Worm (Caenorhabditis elegans) whole organism, early embryonic: ENCODE results near the gene C03B1.4.

ENCODE experiments used
- B0310.2 ChIP-seq: sonication (generic microtip); optimal IDR thresholded peaks from 2 replicates; lab custom pipeline; 2016; ENCODE audit warnings: mild to moderate bottlenecking, missing genetic modification characterization, missing compliant biosample characterization
- ama-1 ChIP-seq: fragments of 150-350 bp; optimal IDR thresholded peaks from 2 replicates; lab custom pipeline; 2014
- ceh-36 ChIP-seq: sonication (generic microtip); optimal IDR thresholded peaks from 2 replicates; lab custom pipeline; 2016; ENCODE audit warnings: missing genetic modification characterization, inconsistent platforms, missing compliant biosample characterization
- flt-1 ChIP-seq: fragments of 200-800 bp; sonication (Bioruptor generic); IDR thresholded peaks from 2 replicates; pipeline ENCODE4 v1.3.6; 2022; ENCODE audit warnings: missing genetic modification characterization, missing compliant biosample characterization
- hmbx-1 ChIP-seq: sonication (generic microtip); optimal IDR thresholded peaks from 2 replicates; lab custom pipeline; 2016; ENCODE audit warnings: mild to moderate bottlenecking, missing genetic modification characterization, missing compliant biosample characterization
- hnd-1 ChIP-seq: sonication (generic microtip); optimal IDR thresholded peaks from 2 replicates; lab custom pipeline; 2016; ENCODE audit warnings: missing genetic modification characterization, missing compliant biosample characterization
- scrt-1 ChIP-seq: fragments of 200-800 bp; sonication (Bioruptor generic); IDR thresholded peaks from 2 replicates; pipeline ENCODE4 v1.3.6; 2022; ENCODE audit warnings: missing genetic modification characterization, missing compliant biosample characterization

- no peak for TF ChIP-seq hmbx-1 (tag; lab: Kevin White, UChicago)
- no peak for TF ChIP-seq hnd-1 (tag; lab: Kevin White, UChicago)
- TF ChIP-seq ama-1 = no peak
- TF ChIP-seq flt-1 (GFP tag; lab: Robert Waterston, UW) = no peak
- no peak for TF ChIP-seq B0310.2
- TF ChIP-seq scrt-1 (GFP tag; lab: Robert Waterston, UW) = no peak
- TF ChIP-seq ceh-36 = no peak
These were observed 29.7 kb upstream of the C03B1.4 start for ce11 chrX:6334602-6335001.
